Worm (Caenorhabditis elegans) whole organism, young adult: Measurements from ENCODE around the gene clec-84.

Source experiments
- B0019.2 ChIP-seq: fragments of 200-800 bp; sonication (Bioruptor generic); conservative IDR thresholded peaks from 2 replicates; pipeline ENCODE4 v1.3.6; 2022; ENCODE audit warnings: missing genetic modification reagents, missing genetic modification characterization, missing compliant biosample characterization
- B0035.1 ChIP-seq: sonication (generic microtip); optimal IDR thresholded peaks from 2 replicates; lab custom pipeline; 2016; ENCODE audit warnings: missing genetic modification characterization, mild to moderate bottlenecking, missing compliant biosample characterization, missing genotype, missing genetic modification reagents
- B0261.1 ChIP-seq: sonication (generic microtip); optimal IDR thresholded peaks from 2 replicates; lab custom pipeline; 2016; ENCODE audit warnings: mild to moderate bottlenecking, missing genetic modification characterization, moderate library complexity, missing compliant biosample characterization
- C06A6.2 ChIP-seq: fragments of 200-800 bp; sonication (Bioruptor generic); conservative IDR thresholded peaks from 2 replicates; pipeline ENCODE4 v1.3.6; 2022; ENCODE audit warnings: missing genetic modification characterization, missing compliant biosample characterization
- F22D6.2 ChIP-seq: sonication (generic microtip); optimal IDR thresholded peaks from 2 replicates; lab custom pipeline; 2016; ENCODE audit warnings: mild to moderate bottlenecking, missing genetic modification characterization, missing compliant biosample characterization
- F23B12.7 ChIP-seq: sonication (generic microtip); optimal IDR thresholded peaks from 2 replicates; lab custom pipeline; 2017; ENCODE audit warnings: missing genetic modification characterization, mild to moderate bottlenecking, missing compliant biosample characterization, antibody characterized with exemption, moderate library complexity; ENCODE audit not compliant: insufficient read depth
- K12H6.12 ChIP-seq: fragments of 200-800 bp; sonication (Bioruptor generic); optimal IDR thresholded peaks from 2 replicates; lab custom pipeline; 2018; ENCODE audit warnings: mild to moderate bottlenecking, missing genetic modification characterization, missing compliant biosample characterization
- Y53G8AR.9 ChIP-seq: fragments of 200-800 bp; sonication (Bioruptor generic); conservative IDR thresholded peaks from 2 replicates; pipeline ENCODE4 v1.3.6; 2022; ENCODE audit warnings: missing genetic modification reagents, missing genetic modification characterization, missing compliant biosample characterization
- Y56A3A.18 ChIP-seq: fragments of 200-800 bp; sonication (Bioruptor generic); IDR thresholded peaks from 2 replicates; pipeline ENCODE4 v1.3.6; 2022; ENCODE audit warnings: missing genetic modification reagents, missing genetic modification characterization, missing compliant biosample characterization
- ama-1 ChIP-seq, 3 experiments: fragments of 150-350 bp in 1 of 3; sonication (generic microtip) in 2 of 3; optimal IDR thresholded peaks; 2 replicates each; lab custom pipeline; 2014 to 2018; ENCODE audit warnings: missing biosample characterization in 2 of 3, missing genetic modification characterization in 2 of 3, missing genetic modification reagents in 2 of 3
- aptf-2 ChIP-seq: fragments of 200-800 bp; sonication (Bioruptor generic); conservative IDR thresholded peaks from 2 replicates; pipeline ENCODE4 v1.3.6; 2022; ENCODE audit warnings: missing genetic modification reagents, missing genetic modification characterization, missing compliant biosample characterization
- athp-1 ChIP-seq: sonication (generic microtip); optimal IDR thresholded peaks from 2 replicates; lab custom pipeline; 2017; ENCODE audit warnings: mild to moderate bottlenecking, missing genetic modification characterization, missing compliant biosample characterization
- attf-3 ChIP-seq: fragments of 200-800 bp; sonication (Bioruptor generic); conservative IDR thresholded peaks from 2 replicates; pipeline ENCODE4 v1.3.6; 2022; ENCODE audit warnings: missing genetic modification reagents, missing genetic modification characterization, missing compliant biosample characterization
- attf-6 ChIP-seq: fragments of 200-800 bp; sonication (Bioruptor generic); IDR thresholded peaks from 2 replicates; pipeline ENCODE4 v1.3.6; 2022; ENCODE audit warnings: missing genetic modification reagents, missing genetic modification characterization, missing compliant biosample characterization
- ccch-3 ChIP-seq: fragments of 200-800 bp; sonication (Bioruptor generic); optimal IDR thresholded peaks from 2 replicates; lab custom pipeline; 2018; ENCODE audit warnings: mild to moderate bottlenecking, missing genetic modification characterization, missing compliant biosample characterization
- cebp-1 ChIP-seq, 2 experiments: fragments of 200-800 bp in 1 of 2; sonication (Bioruptor generic) in 1 of 2; sonication (generic microtip) in 1 of 2; IDR thresholded peaks in 1 of 2; optimal IDR thresholded peaks in 1 of 2; 2 replicates each; pipeline versions ENCODE4 v1.3.6 to Lab custom; 2017 to 2022; ENCODE audit warnings: missing compliant biosample characterization in 2 of 2, missing genetic modification characterization in 2 of 2, mild to moderate bottlenecking in 1 of 2, missing genetic modification reagents in 1 of 2, moderate library complexity in 1 of 2
- cebp-2 ChIP-seq: fragments of 200-800 bp; sonication (Bioruptor generic); IDR thresholded peaks from 2 replicates; pipeline ENCODE4 v1.3.6; 2022; ENCODE audit warnings: missing genetic modification characterization, missing compliant biosample characterization
- ceh-40 ChIP-seq: fragments of 200-800 bp; sonication (Bioruptor generic); IDR thresholded peaks from 2 replicates; pipeline ENCODE4 v1.3.6; 2022; ENCODE audit warnings: missing genetic modification characterization, missing compliant biosample characterization
- ceh-79 ChIP-seq: sonication (generic microtip); optimal IDR thresholded peaks from 2 replicates; lab custom pipeline; 2017; ENCODE audit warnings: mild to moderate bottlenecking, missing genetic modification characterization, missing compliant biosample characterization
- dpl-1 ChIP-seq: fragments of 150-350 bp; optimal IDR thresholded peaks from 2 replicates; lab custom pipeline; 2014; ENCODE audit warnings: missing biosample characterization, missing genetic modification reagents, missing genetic modification characterization
- egl-18 ChIP-seq: fragments of 200-800 bp; sonication (Bioruptor generic); IDR thresholded peaks from 2 replicates; pipeline ENCODE4 v1.3.6; 2022; ENCODE audit warnings: missing genetic modification reagents, missing genetic modification characterization, missing compliant biosample characterization
- egrh-3 ChIP-seq: fragments of 200-800 bp; sonication (Bioruptor generic); IDR thresholded peaks from 2 replicates; pipeline ENCODE4 v1.3.6; 2022; ENCODE audit warnings: missing genetic modification reagents, missing genetic modification characterization, missing compliant biosample characterization
- ekl-4 ChIP-seq: fragments of 200-800 bp; sonication (Bioruptor generic); IDR thresholded peaks from 2 replicates; pipeline ENCODE4 v1.3.6; 2022; ENCODE audit warnings: missing genetic modification reagents, missing genetic modification characterization, missing compliant biosample characterization
- gei-17 ChIP-seq: fragments of 200-800 bp; sonication (Bioruptor generic); optimal IDR thresholded peaks from 2 replicates; lab custom pipeline; 2018; ENCODE audit warnings: mild to moderate bottlenecking, missing genetic modification characterization, missing compliant biosample characterization
- hlh-12 ChIP-seq: sonication (generic microtip); optimal IDR thresholded peaks from 2 replicates; lab custom pipeline; 2016; ENCODE audit warnings: missing genetic modification characterization, missing compliant biosample characterization
- hmg-1.2 ChIP-seq: fragments of 200-800 bp; sonication (Bioruptor generic); IDR thresholded peaks from 2 replicates; pipeline ENCODE4 v1.3.6; 2022; ENCODE audit warnings: missing genetic modification reagents, missing genetic modification characterization, missing compliant biosample characterization
- hrde-1 ChIP-seq: sonication (generic microtip); optimal IDR thresholded peaks from 2 replicates; lab custom pipeline; 2016; ENCODE audit warnings: missing genetic modification characterization, mild to moderate bottlenecking, missing compliant biosample characterization, moderate library complexity, missing genotype, missing genetic modification reagents, borderline replicate concordance
- let-526 ChIP-seq: fragments of 200-800 bp; sonication (Bioruptor generic); IDR thresholded peaks from 2 replicates; pipeline ENCODE4 v1.3.6; 2022; ENCODE audit warnings: missing genetic modification reagents, missing genetic modification characterization, missing compliant biosample characterization
- lin-35 ChIP-seq, 3 experiments: fragments of 150-350 bp in 2 of 3; sonication (generic microtip) in 1 of 3; optimal IDR thresholded peaks; 2 replicates each; lab custom pipeline; 2014 to 2018; ENCODE audit warnings: missing biosample characterization in 3 of 3, missing genetic modification characterization in 3 of 3, missing genetic modification reagents in 3 of 3
- lsl-1 ChIP-seq: fragments of 200-800 bp; sonication (Bioruptor generic); optimal IDR thresholded peaks from 2 replicates; lab custom pipeline; 2018; ENCODE audit warnings: mild to moderate bottlenecking, missing genetic modification characterization, moderate library complexity, missing compliant biosample characterization
- madf-10 ChIP-seq: sonication (generic microtip); optimal IDR thresholded peaks from 2 replicates; lab custom pipeline; 2016; ENCODE audit warnings: mild to moderate bottlenecking, missing genetic modification characterization, missing compliant biosample characterization
- mcd-1 ChIP-seq: fragments of 200-800 bp; sonication (Bioruptor generic); IDR thresholded peaks from 2 replicates; pipeline ENCODE4 v1.3.6; 2022; ENCODE audit warnings: missing genetic modification reagents, missing genetic modification characterization, missing compliant biosample characterization
- mxl-1 ChIP-seq: sonication (generic microtip); optimal IDR thresholded peaks from 2 replicates; lab custom pipeline; 2016; ENCODE audit warnings: missing genetic modification characterization, missing compliant biosample characterization
- nhr-120 ChIP-seq: fragments of 200-800 bp; sonication (Bioruptor generic); IDR thresholded peaks from 2 replicates; pipeline ENCODE4 v1.3.6; 2022; ENCODE audit warnings: missing genetic modification characterization, missing compliant biosample characterization
- nhr-27 ChIP-seq: fragments of 200-800 bp; sonication (Bioruptor generic); optimal IDR thresholded peaks from 2 replicates; lab custom pipeline; 2018; ENCODE audit warnings: mild to moderate bottlenecking, missing genetic modification characterization, moderate library complexity, missing compliant biosample characterization
- nhr-80 ChIP-seq: sonication (generic microtip); optimal IDR thresholded peaks from 2 replicates; lab custom pipeline; 2016; ENCODE audit warnings: missing genetic modification characterization, missing compliant biosample characterization
- pbrm-1 ChIP-seq: fragments of 200-800 bp; sonication (Bioruptor generic); IDR thresholded peaks from 2 replicates; pipeline ENCODE4 v1.3.6; 2022; ENCODE audit warnings: missing genetic modification reagents, missing genetic modification characterization, missing compliant biosample characterization
- pha-4 ChIP-seq: fragments of 150-350 bp; sonication (generic microtip); optimal IDR thresholded peaks from 2 replicates; lab custom pipeline; 2014; ENCODE audit warnings: missing biosample characterization, missing genetic modification reagents, missing genetic modification characterization
- rcor-1 ChIP-seq: fragments of 200-800 bp; sonication (Bioruptor generic); IDR thresholded peaks from 2 replicates; pipeline ENCODE4 v1.3.6; 2022; ENCODE audit warnings: missing genetic modification reagents, missing genetic modification characterization, missing compliant biosample characterization
- snpc-1.1 ChIP-seq: sonication (generic microtip); optimal IDR thresholded peaks from 2 replicates; lab custom pipeline; 2017; ENCODE audit warnings: missing genetic modification characterization, mild to moderate bottlenecking, missing compliant biosample characterization, antibody characterized with exemption, moderate library complexity, missing genotype, missing genetic modification reagents; ENCODE audit not compliant: insufficient read depth
- somi-1 ChIP-seq: fragments of 200-800 bp; sonication (Bioruptor generic); optimal IDR thresholded peaks from 2 replicates; lab custom pipeline; 2018; ENCODE audit warnings: mild to moderate bottlenecking, missing genetic modification characterization, missing compliant biosample characterization
- sptf-2 ChIP-seq: fragments of 200-800 bp; sonication (Bioruptor generic); optimal IDR thresholded peaks from 2 replicates; lab custom pipeline; 2018; ENCODE audit warnings: mild to moderate bottlenecking, missing genetic modification characterization, missing compliant biosample characterization
- tbp1 ChIP-seq: fragments of 200-800 bp; sonication (Bioruptor generic); optimal IDR thresholded peaks from 2 replicates; lab custom pipeline; 2018; ENCODE audit warnings: mild to moderate bottlenecking, missing genetic modification characterization, missing compliant biosample characterization
- tbx-9 ChIP-seq: sonication (generic microtip); optimal IDR thresholded peaks from 2 replicates; lab custom pipeline; 2016; ENCODE audit warnings: borderline replicate concordance, missing genetic modification characterization, inconsistent platforms, missing compliant biosample characterization
- tlf-1 ChIP-seq: fragments of 200-800 bp; sonication (Bioruptor generic); optimal IDR thresholded peaks from 2 replicates; lab custom pipeline; 2018; ENCODE audit warnings: mild to moderate bottlenecking, missing genetic modification characterization, missing compliant biosample characterization
- unc-62 ChIP-seq: fragments of 150-350 bp; optimal IDR thresholded peaks from 2 replicates; lab custom pipeline; 2014; ENCODE audit warnings: missing biosample characterization, missing genetic modification reagents, missing genetic modification characterization
- zim-3 ChIP-seq: sonication (generic microtip); optimal IDR thresholded peaks from 2 replicates; lab custom pipeline; 2017; ENCODE audit warnings: mild to moderate bottlenecking, missing genetic modification characterization, moderate library complexity, missing compliant biosample characterization

The clec-84 gene

DNA sequence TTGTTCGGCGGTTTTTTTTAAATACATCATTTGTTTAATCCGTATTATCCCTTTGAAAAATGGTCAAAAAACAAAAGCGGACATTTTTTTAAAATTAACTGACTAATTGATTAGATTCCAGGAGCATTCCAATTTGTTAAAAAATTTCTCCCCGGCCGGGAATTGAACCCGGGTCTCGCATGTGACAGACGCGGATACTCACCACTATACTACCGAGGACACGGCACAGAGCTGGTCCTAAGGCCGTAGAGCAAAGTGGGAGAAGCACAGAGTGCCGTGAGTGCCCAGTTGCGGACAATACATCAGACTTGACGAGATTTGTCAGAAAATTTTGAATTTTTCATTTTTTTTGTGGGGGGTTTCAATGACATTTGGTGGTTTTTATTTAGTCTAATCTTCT is 41.3 kb upstream of the clec-84 start (continued):
- TF ChIP-seq tbp1, result peak; percentile 94
- TF ChIP-seq aptf-2 (GFP tag; lab: Robert Waterston, UW), result no peak
- TF ChIP-seq cebp-1 (GFP tag; IDR thresholded peaks at IDR 0.05; lab: Robert Waterston, UW), result no peak
- TF ChIP-seq cebp-1 (tag; optimal IDR thresholded peaks at IDR 0.05; lab: Kevin White, UChicago), result peak; percentile 43
- no peak for TF ChIP-seq F22D6.2
- 0 out of 2 replicates have a peak, but pooled peaks have one; percentile 46 for TF ChIP-seq pbrm-1 (GFP tag; lab: Robert Waterston, UW)
- TF ChIP-seq unc-62 (GFP tag; lab: Kevin White, UChicago), result no peak
- TF ChIP-seq hrde-1 (tag; lab: Kevin White, UChicago), result peak; percentile 27
- 0 out of 2 replicates have a peak, but pooled peaks have one; percentile 19 for TF ChIP-seq Y53G8AR.9
- no peak for TF ChIP-seq let-526 (GFP tag; lab: Robert Waterston, UW)
- TF ChIP-seq hlh-12 (tag; lab: Kevin White, UChicago), result no peak
- TF ChIP-seq ccch-3 (GFP tag; lab: Kevin White, UChicago), result no peak
- TF ChIP-seq tbx-9 (tag; lab: Kevin White, UChicago), result no peak
- 0 out of 2 replicates have a peak, but pooled peaks have one; percentile 49 for TF ChIP-seq cebp-2
- 0 out of 2 replicates have a peak, but pooled peaks have one; percentile 46 for TF ChIP-seq rcor-1
- no peak for TF ChIP-seq somi-1 (GFP tag; lab: Kevin White, UChicago)
- TF ChIP-seq hmg-1.2 (GFP tag; lab: Robert Waterston, UW), result peak; percentile 67
- TF ChIP-seq B0019.2, result no peak
- no peak for TF ChIP-seq sptf-2 (GFP tag; lab: Kevin White, UChicago)
- no peak for TF ChIP-seq zim-3 (tag; lab: Kevin White, UChicago)
- TF ChIP-seq nhr-120 (GFP tag; lab: Robert Waterston, UW), result no peak
- no peak for TF ChIP-seq nhr-27 (tag; lab: Kevin White, UChicago)
- peak; percentile 49; the same call in 1 of the 2 replicates for TF ChIP-seq mcd-1 (GFP tag; lab: Robert Waterston, UW)
- TF ChIP-seq K12H6.12, result no peak
- no peak for TF ChIP-seq dpl-1
- no peak for TF ChIP-seq C06A6.2 (GFP tag; lab: Robert Waterston, UW)
- peak in 1 of 3 experiments; percentile 27 for TF ChIP-seq lin-35 (GFP tag; optimal IDR thresholded peaks at IDR 0.05; lab: Kevin White, UChicago)
- no peak for TF ChIP-seq ekl-4 (GFP tag; lab: Robert Waterston, UW)
- no peak for TF ChIP-seq Y56A3A.18 (GFP tag; lab: Robert Waterston, UW)
- TF ChIP-seq ceh-79 (tag; lab: Kevin White, UChicago), result no peak
- TF ChIP-seq lsl-1 (GFP tag; lab: Kevin White, UChicago), result peak; percentile 32
- TF ChIP-seq nhr-80 (tag; lab: Kevin White, UChicago), result peak; percentile 23
- TF ChIP-seq ceh-40, result 0 out of 2 replicates have a peak, but pooled peaks have one; percentile 57
- peak; percentile 26; the same call in 1 of the 2 replicates for TF ChIP-seq egrh-3 (GFP tag; lab: Robert Waterston, UW)
- TF ChIP-seq pha-4 (tag; lab: Kevin White, UChicago), result no peak
- no peak for TF ChIP-seq egl-18 (GFP tag; lab: Robert Waterston, UW)
- TF ChIP-seq attf-3 (GFP tag; lab: Robert Waterston, UW), result no peak; the same call in 1 of the 2 replicates
- TF ChIP-seq attf-6, result no peak
- no peak for TF ChIP-seq snpc-1.1 (tag; lab: Kevin White, UChicago)
- no peak for TF ChIP-seq gei-17 (GFP tag; lab: Kevin White, UChicago)
- no peak for TF ChIP-seq tlf-1 (GFP tag; lab: Kevin White, UChicago)
- TF ChIP-seq madf-10, result no peak
- TF ChIP-seq B0035.1, result no peak
- peak; percentile 79 for TF ChIP-seq F23B12.7 (tag; lab: Kevin White, UChicago)
- TF ChIP-seq B0261.1 (tag; lab: Kevin White, UChicago), result peak; percentile 88
- TF ChIP-seq ama-1 (optimal IDR thresholded peaks at IDR 0.05; lab: Kevin White, UChicago), result no peak
- TF ChIP-seq ama-1 (GFP tag; optimal IDR thresholded peaks at IDR 0.05; lab: Kevin White, UChicago), result peak in 1 of 2 experiments; percentile 54
- TF ChIP-seq athp-1, result peak; percentile 11
- peak; percentile 56 for TF ChIP-seq mxl-1 (tag; lab: Kevin White, UChicago)
